Worm (Caenorhabditis elegans) whole organism, mixed stage, embryonic: ENCODE data around the gene arrd-17.

Experiments used
- M03D4.4 ChIP-seq: sonication (generic microtip); optimal IDR thresholded peaks from 2 replicates; lab custom pipeline; 2017; ENCODE audit warnings: mild to moderate bottlenecking, missing genetic modification characterization, missing compliant biosample characterization
- blmp-1 ChIP-seq: fragments of 150-350 bp; optimal IDR thresholded peaks from 2 replicates; lab custom pipeline; 2014; ENCODE audit warnings: missing biosample characterization, missing genetic modification characterization
- ceh-39 ChIP-seq: fragments of 150-350 bp; optimal IDR thresholded peaks from 2 replicates; lab custom pipeline; 2014; ENCODE audit warnings: missing biosample characterization, missing genetic modification characterization
- ceh-43 ChIP-seq: fragments of 200-800 bp; sonication (Bioruptor generic); optimal IDR thresholded peaks from 2 replicates; lab custom pipeline; 2018; ENCODE audit warnings: mild to moderate bottlenecking, missing genetic modification characterization, moderate library complexity, missing compliant biosample characterization
- ceh-83 ChIP-seq: fragments of 200-800 bp; sonication (Bioruptor generic); optimal IDR thresholded peaks from 2 replicates; lab custom pipeline; 2018; ENCODE audit warnings: mild to moderate bottlenecking, missing genetic modification characterization, missing compliant biosample characterization
- ces-1 ChIP-seq: fragments of 150-350 bp; optimal IDR thresholded peaks from 2 replicates; lab custom pipeline; 2014; ENCODE audit warnings: missing biosample characterization, missing genetic modification reagents, missing genetic modification characterization
- cnd-1 ChIP-seq: fragments of 200-800 bp; sonication (Bioruptor generic); optimal IDR thresholded peaks from 2 replicates; lab custom pipeline; 2018; ENCODE audit warnings: mild to moderate bottlenecking, missing genetic modification characterization, missing compliant biosample characterization
- drap-1 ChIP-seq: fragments of 200-800 bp; sonication (Bioruptor generic); optimal IDR thresholded peaks from 3 replicates; lab custom pipeline; 2018; ENCODE audit warnings: mild to moderate bottlenecking, missing genetic modification characterization, missing compliant biosample characterization
- elt-1 ChIP-seq: sonication (generic microtip); optimal IDR thresholded peaks from 2 replicates; lab custom pipeline; 2017; ENCODE audit warnings: missing genetic modification characterization, mild to moderate bottlenecking, missing compliant biosample characterization, antibody characterized with exemption, moderate library complexity, borderline replicate concordance; ENCODE audit not compliant: insufficient read depth
- elt-3 ChIP-seq: fragments of 150-350 bp; optimal IDR thresholded peaks from 2 replicates; lab custom pipeline; 2014; ENCODE audit warnings: missing biosample characterization, missing genetic modification characterization
- flh-1 ChIP-seq: fragments of 200-800 bp; sonication (Bioruptor generic); optimal IDR thresholded peaks from 2 replicates; lab custom pipeline; 2018; ENCODE audit warnings: mild to moderate bottlenecking, missing genetic modification characterization, moderate library complexity, missing compliant biosample characterization
- ham-2 ChIP-seq: fragments of 200-800 bp; sonication (Bioruptor generic); optimal IDR thresholded peaks from 2 replicates; lab custom pipeline; 2018; ENCODE audit warnings: mild to moderate bottlenecking, missing genetic modification characterization, missing compliant biosample characterization
- hlh-1 ChIP-seq: fragments of 150-350 bp; optimal IDR thresholded peaks from 2 replicates; lab custom pipeline; 2014; ENCODE audit warnings: missing biosample characterization, missing genetic modification reagents, missing genetic modification characterization
- lin-32 ChIP-seq: fragments of 200-800 bp; sonication (Bioruptor generic); optimal IDR thresholded peaks from 2 replicates; lab custom pipeline; 2018; ENCODE audit warnings: mild to moderate bottlenecking, missing genetic modification characterization, missing compliant biosample characterization
- lsy-2 ChIP-seq: fragments of 150-350 bp; optimal IDR thresholded peaks from 2 replicates; lab custom pipeline; 2014; ENCODE audit warnings: missing biosample characterization, missing genetic modification characterization
- mab-5 ChIP-seq: fragments of 150-350 bp; optimal IDR thresholded peaks from 2 replicates; lab custom pipeline; 2014; ENCODE audit warnings: missing biosample characterization, missing genetic modification characterization
- mls-2 ChIP-seq: sonication (generic microtip); optimal IDR thresholded peaks from 2 replicates; lab custom pipeline; 2016; ENCODE audit warnings: mild to moderate bottlenecking, missing genetic modification characterization, moderate library complexity, missing compliant biosample characterization
- nhr-12 ChIP-seq: fragments of 150-350 bp; optimal IDR thresholded peaks from 2 replicates; lab custom pipeline; 2014; ENCODE audit warnings: missing biosample characterization, missing genetic modification characterization
- nhr-237 ChIP-seq: fragments of 150-350 bp; optimal IDR thresholded peaks from 2 replicates; lab custom pipeline; 2014; ENCODE audit warnings: missing biosample characterization, missing genetic modification characterization
- nhr-28 ChIP-seq: fragments of 150-350 bp; optimal IDR thresholded peaks from 2 replicates; lab custom pipeline; 2014; ENCODE audit warnings: missing biosample characterization, missing genetic modification characterization
- nhr-76 ChIP-seq: sonication (generic microtip); optimal IDR thresholded peaks from 2 replicates; lab custom pipeline; 2017; ENCODE audit warnings: missing biosample characterization, missing genetic modification characterization
- pha-4 ChIP-seq: fragments of 150-350 bp; optimal IDR thresholded peaks from 2 replicates; lab custom pipeline; 2018; ENCODE audit warnings: missing biosample characterization, missing genetic modification reagents, missing genetic modification characterization
- sem-2 ChIP-seq: fragments of 200-800 bp; sonication (Bioruptor generic); optimal IDR thresholded peaks from 2 replicates; lab custom pipeline; 2018; ENCODE audit warnings: mild to moderate bottlenecking, missing genetic modification characterization, missing compliant biosample characterization
- snpc-4 ChIP-seq: fragments of 150-350 bp; optimal IDR thresholded peaks from 2 replicates; lab custom pipeline; 2014; ENCODE audit warnings: missing biosample characterization, missing genetic modification characterization
- sptf-1 ChIP-seq: sonication (generic microtip); optimal IDR thresholded peaks from 2 replicates; lab custom pipeline; 2017; ENCODE audit warnings: mild to moderate bottlenecking, missing genetic modification characterization, moderate library complexity, missing compliant biosample characterization
- unc-120 ChIP-seq: sonication (generic microtip); optimal IDR thresholded peaks from 2 replicates; lab custom pipeline; 2017; ENCODE audit warnings: missing genetic modification characterization, missing compliant biosample characterization; ENCODE audit not compliant: poor library complexity, severe bottlenecking
- unc-39 ChIP-seq: fragments of 150-350 bp; optimal IDR thresholded peaks from 2 replicates; lab custom pipeline; 2014; ENCODE audit warnings: missing biosample characterization, missing genetic modification characterization
- unc-62 ChIP-seq: fragments of 150-350 bp; optimal IDR thresholded peaks from 2 replicates; lab custom pipeline; 2014; ENCODE audit warnings: missing biosample characterization, missing genetic modification reagents, missing genetic modification characterization
- zip-8 ChIP-seq: fragments of 150-350 bp; optimal IDR thresholded peaks from 2 replicates; lab custom pipeline; 2014; ENCODE audit warnings: missing biosample characterization, missing genetic modification characterization
- ztf-11 ChIP-seq: fragments of 150-350 bp; optimal IDR thresholded peaks from 2 replicates; lab custom pipeline; 2014; ENCODE audit warnings: missing biosample characterization, missing genetic modification characterization

Gene arrd-17

DNA sequence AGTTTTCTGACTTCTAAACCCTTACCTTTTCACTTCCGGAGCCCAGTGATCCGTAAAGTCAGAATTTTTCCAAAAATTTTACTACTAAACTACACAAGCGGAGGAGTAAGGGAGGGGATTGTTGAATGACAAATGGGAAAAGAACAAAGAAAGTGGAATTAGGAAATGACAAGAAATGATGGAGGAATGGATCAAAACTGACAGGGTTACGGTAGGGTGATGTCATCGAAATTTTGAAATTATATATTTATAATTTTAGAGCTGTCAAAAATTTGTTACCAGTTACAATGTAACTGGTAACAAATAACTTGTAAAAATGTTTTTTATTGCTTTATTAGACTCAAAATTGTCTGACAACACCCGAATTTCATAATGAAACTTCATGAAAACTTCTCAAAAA lies 35.8 kb upstream of the arrd-17 start:
- TF ChIP-seq snpc-4 (tag; lab: Kevin White, UChicago) (no peak), sptf-1 (tag; lab: Kevin White, UChicago) (no peak), nhr-237 (no peak), ceh-83 (no peak), unc-120 (no peak), mls-2 (no peak), flh-1 (GFP tag; lab: Kevin White, UChicago) (no peak), elt-3 (tag; lab: Kevin White, UChicago) (no peak)
- TF ChIP-seq, all 35 proteins: peak for 0

ce11 chrIII:13660123-13660522 lies 29.5 kb upstream of the arrd-17 start:
- TF ChIP-seq nhr-237 (no peak), cnd-1 (tag; lab: Kevin White, UChicago) (no peak), blmp-1 (no peak), ceh-83 (no peak), hlh-1 (tag; lab: Kevin White, UChicago) (no peak), elt-3 (tag; lab: Kevin White, UChicago) (no peak), ham-2 (GFP tag; lab: Kevin White, UChicago) (no peak), nhr-76 (no peak), elt-1 (tag; lab: Kevin White, UChicago) (no peak)

- no peak for TF ChIP-seq cnd-1 (tag; lab: Kevin White, UChicago)
- no peak for TF ChIP-seq drap-1
- TF ChIP-seq unc-62 (GFP tag; lab: Kevin White, UChicago): peak; percentile 46
- no peak for TF ChIP-seq ztf-11 (tag; lab: Kevin White, UChicago)
Observed at ce11 chrIII:13659028-13659427, 28.4 kb upstream of the arrd-17 start.

ce11 chrIII:13657975-13658374 lies 27.4 kb upstream of the arrd-17 start:
- TF ChIP-seq ceh-43 (GFP tag; lab: Kevin White, UChicago) (no peak), elt-1 (tag; lab: Kevin White, UChicago) (no peak), flh-1 (GFP tag; lab: Kevin White, UChicago) (no peak), drap-1 (no peak), ceh-83 (peak; percentile 63), ham-2 (GFP tag; lab: Kevin White, UChicago) (peak; percentile 6), ces-1 (GFP tag; lab: Kevin White, UChicago) (no peak), nhr-76 (no peak), ztf-11 (tag; lab: Kevin White, UChicago) (no peak), unc-120 (no peak), pha-4 (tag; lab: Kevin White, UChicago) (peak; percentile 26)

- no peak for TF ChIP-seq ham-2 (GFP tag; lab: Kevin White, UChicago)
- TF ChIP-seq lin-32 (GFP tag; lab: Kevin White, UChicago): no peak
- TF ChIP-seq nhr-28 (tag; lab: Kevin White, UChicago): no peak
- no peak for TF ChIP-seq nhr-12 (tag; lab: Kevin White, UChicago)
- TF ChIP-seq drap-1: no peak
- TF ChIP-seq zip-8 (tag; lab: Kevin White, UChicago): no peak
- no peak for TF ChIP-seq M03D4.4 (tag; lab: Kevin White, UChicago)
- no peak for TF ChIP-seq pha-4 (tag; lab: Kevin White, UChicago)
- TF ChIP-seq sptf-1 (tag; lab: Kevin White, UChicago): no peak
- no peak for TF ChIP-seq lsy-2 (tag; lab: Kevin White, UChicago)
- no peak for TF ChIP-seq nhr-237
- TF ChIP-seq ces-1 (GFP tag; lab: Kevin White, UChicago): no peak
- TF ChIP-seq unc-39 (tag; lab: Kevin White, UChicago): no peak
- TF ChIP-seq unc-62 (GFP tag; lab: Kevin White, UChicago): no peak
- TF ChIP-seq mls-2: no peak
- no peak for TF ChIP-seq ztf-11 (tag; lab: Kevin White, UChicago)
- TF ChIP-seq ceh-43 (GFP tag; lab: Kevin White, UChicago): no peak
- TF ChIP-seq mab-5: no peak
- TF ChIP-seq nhr-76: no peak
- TF ChIP-seq ceh-39 (tag; lab: Kevin White, UChicago): no peak
Observed at ce11 chrIII:13656680-13657079, 26.1 kb upstream of the arrd-17 start.

DNA sequence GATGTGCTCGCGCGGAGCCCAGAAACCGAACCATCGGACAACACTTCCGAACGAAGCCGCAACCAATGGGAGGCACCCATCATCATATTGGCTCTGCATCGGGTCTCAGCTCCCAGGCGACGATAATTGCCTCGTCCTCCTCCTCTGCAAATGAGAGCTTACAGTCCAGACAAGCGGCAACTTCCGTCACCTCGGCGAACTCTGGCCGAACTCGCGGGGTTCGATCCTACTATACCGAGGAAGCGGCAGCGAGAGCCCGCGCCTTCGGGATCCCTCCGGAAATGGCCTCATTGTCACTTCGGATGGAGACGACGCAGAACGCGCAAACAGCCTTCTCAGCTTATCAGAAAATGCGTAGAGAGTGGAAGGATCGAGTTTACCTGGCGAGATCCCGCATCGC lies 24.3 kb upstream of the arrd-17 start:
- no peak for TF ChIP-seq lsy-2 (tag; lab: Kevin White, UChicago)
- no peak for TF ChIP-seq elt-3 (tag; lab: Kevin White, UChicago)
- TF ChIP-seq nhr-237: no peak
- TF ChIP-seq flh-1 (GFP tag; lab: Kevin White, UChicago): no peak
- no peak for TF ChIP-seq ztf-11 (tag; lab: Kevin White, UChicago)
- peak; percentile 4 for TF ChIP-seq sem-2 (GFP tag; lab: Kevin White, UChicago)
- TF ChIP-seq, all 35 proteins: peak for 1
